Worm (Caenorhabditis elegans): ENCODE measurements around the gene idpp-12.

idpp-12 gene

DNA sequence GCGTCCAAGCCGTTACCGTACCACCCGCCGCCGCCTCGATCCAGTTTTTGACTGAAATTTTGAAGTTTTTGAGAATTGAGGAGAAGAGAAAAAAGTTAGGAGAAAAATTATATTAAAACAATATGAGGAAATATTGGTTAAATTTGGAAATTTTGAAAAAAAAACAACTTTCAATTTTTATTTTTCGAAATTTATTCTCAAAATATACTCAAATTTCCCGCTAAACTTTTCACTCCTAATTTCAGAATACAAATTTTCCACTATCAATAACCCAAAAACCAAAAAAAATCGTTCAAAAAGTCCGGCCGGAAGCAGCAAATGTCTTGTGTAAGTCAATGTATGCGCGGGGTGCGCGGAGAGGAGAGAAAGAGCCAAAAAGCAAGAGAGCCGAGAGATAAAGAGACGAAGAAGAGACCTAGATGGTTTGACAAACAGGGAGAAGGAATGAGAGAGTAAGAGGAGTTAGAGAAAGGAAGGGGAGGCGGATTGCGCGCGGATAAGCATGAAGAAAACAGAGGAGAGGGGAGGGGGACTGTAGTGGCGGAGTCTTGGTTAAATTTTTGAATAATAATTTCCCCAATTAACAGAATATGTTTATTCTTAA lies 46.3 kb downstream of the idpp-12 start, which contains the start of gene elks-1:
Gene elks-1, minus strand, starts transcription at position 51 of the 604 bp plus-strand sequence.
- TF ChIP-seq ref-2 (tag; optimal IDR thresholded peaks at IDR 0.05) = peak; percentile 28
- TF ChIP-seq ceh-22 (tag; optimal IDR thresholded peaks at IDR 0.05) = no peak
- TF ChIP-seq hlh-6 (tag; optimal IDR thresholded peaks at IDR 0.05) = no peak
- peak; percentile 17 for TF ChIP-seq tbx-2 (tag; optimal IDR thresholded peaks at IDR 0.05)
- peak; percentile 53 for TF ChIP-seq nfya-1 (tag; optimal IDR thresholded peaks at IDR 0.05)
- TF ChIP-seq ceh-31 (tag; optimal IDR thresholded peaks at IDR 0.05) = peak; percentile 11
- TF ChIP-seq ceh-34 (tag; optimal IDR thresholded peaks at IDR 0.05) = peak; percentile 27
- TF ChIP-seq ceh-6 (GFP tag; optimal IDR thresholded peaks at IDR 0.05) = no peak
- no peak for TF ChIP-seq tbx-7 (tag; optimal IDR thresholded peaks at IDR 0.05)

ce11 chrIV:3352019-3352418 lies 48.2 kb downstream of the idpp-12 start:
- TF ChIP-seq fkh-10 (GFP tag; optimal IDR thresholded peaks at IDR 0.05) = no peak
- TF ChIP-seq ref-2 (tag; optimal IDR thresholded peaks at IDR 0.05) = peak; percentile 27
- TF ChIP-seq unc-42 (tag; optimal IDR thresholded peaks at IDR 0.05) = peak; percentile 12
